Worm (Caenorhabditis elegans): ENCODE measurements around the gene T24D5.4.

The T24D5.4 gene

DNA sequence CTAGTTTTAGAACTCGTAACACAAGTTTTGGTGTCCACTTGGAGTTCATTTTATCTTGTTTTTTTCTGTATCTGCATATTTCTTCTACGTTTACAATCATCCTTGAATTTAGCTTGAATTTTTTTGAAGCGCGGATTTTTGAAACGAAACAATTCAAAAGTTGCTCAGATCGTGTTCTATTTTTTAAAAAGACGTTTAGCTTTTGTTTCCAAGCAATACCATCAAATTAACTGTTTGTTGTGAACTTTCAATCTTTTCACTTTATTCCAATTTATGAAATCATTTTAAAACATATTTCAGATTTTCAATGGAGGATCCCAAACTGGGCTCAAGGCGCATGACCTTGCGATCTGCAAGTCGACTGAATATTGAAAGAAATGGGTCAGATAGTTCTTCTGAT lies 22.2 kb downstream of the T24D5.4 start, which contains the start of gene R09A8.2:
Gene R09A8.2, plus strand, starts transcription at position 301 of the 400 bp plus-strand sequence.
- TF ChIP-seq F49E8.2 (tag; optimal IDR thresholded peaks at IDR 0.05; ENCODE audit: insufficient read depth) (no peak), F10E7.11 (tag; optimal IDR thresholded peaks at IDR 0.05) (no peak), attf-3 (GFP tag; conservative IDR thresholded peaks at IDR 0.05) (no peak), repo-1 (tag; optimal IDR thresholded peaks at IDR 0.05) (no peak), Y56A3A.18 (GFP tag; IDR thresholded peaks at IDR 0.05) (no peak), rpc-1 (optimal IDR thresholded peaks at IDR 0.05) (no peak), rpc-1 (tag; optimal IDR thresholded peaks at IDR 0.05) (no peak), F33H1.4 (GFP tag; IDR thresholded peaks at IDR 0.05) (no peak), tlf-1 (GFP tag; optimal IDR thresholded peaks at IDR 0.05) (no peak), lag-1 (GFP tag; IDR thresholded peaks at IDR 0.05) (no peak), lir-1 (GFP tag; conservative IDR thresholded peaks at IDR 0.05) (no peak), lin-54 (GFP tag; optimal IDR thresholded peaks at IDR 0.05) (no peak), ets-4 (GFP tag; optimal IDR thresholded peaks at IDR 0.05) (no peak), F37B4.10 (GFP tag; IDR thresholded peaks at IDR 0.05) (no peak), fkh-3 (tag; optimal IDR thresholded peaks at IDR 0.05) (no peak)

ce11 chrX:12620310-12620709 lies 23.3 kb downstream of the T24D5.4 start:
- TF ChIP-seq ztf-26 (tag; optimal IDR thresholded peaks at IDR 0.05) (no peak), somi-1 (GFP tag; optimal IDR thresholded peaks at IDR 0.05) (no peak), dpff-1 (tag; optimal IDR thresholded peaks at IDR 0.05) (no peak), madf-6 (GFP tag; IDR thresholded peaks at IDR 0.05) (no peak), F22D6.2 (tag; optimal IDR thresholded peaks at IDR 0.05) (no peak), ceh-40 (GFP tag; IDR thresholded peaks at IDR 0.05) (no peak), him-1 (tag; optimal IDR thresholded peaks at IDR 0.05) (no peak), fkh-3 (tag; optimal IDR thresholded peaks at IDR 0.05) (no peak), rec-8 (tag; optimal IDR thresholded peaks at IDR 0.05) (no peak), egl-44 (GFP tag; IDR thresholded peaks at IDR 0.05) (no peak), tlf-1 (GFP tag; optimal IDR thresholded peaks at IDR 0.05) (no peak), F52B5.7 (tag; optimal IDR thresholded peaks at IDR 0.05) (no peak), nhr-90 (tag; optimal IDR thresholded peaks at IDR 0.05) (no peak)

DNA sequence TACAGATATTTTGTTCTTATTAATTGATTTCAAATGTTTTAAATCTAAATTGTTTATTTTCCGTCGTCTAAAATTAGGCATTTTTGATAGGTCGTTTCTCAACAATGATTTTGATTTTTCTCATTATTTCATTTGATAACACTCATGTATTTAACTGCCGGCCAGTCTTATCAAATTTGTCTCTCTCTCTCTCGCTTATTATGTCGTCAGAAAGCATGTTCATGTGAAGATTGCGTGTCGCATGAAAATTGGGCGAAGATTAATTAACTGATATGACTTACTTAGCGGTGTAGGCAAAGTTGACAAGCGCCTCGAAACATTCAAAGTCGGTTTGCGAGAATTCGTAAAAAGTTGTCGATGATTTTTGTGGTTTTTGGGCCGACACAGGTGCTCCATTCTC lies 30.8 kb downstream of the T24D5.4 start:
- TF ChIP-seq egl-44 (GFP tag; IDR thresholded peaks at IDR 0.05), result no peak
- TF ChIP-seq nhr-80 (tag; optimal IDR thresholded peaks at IDR 0.05), result peak; percentile 77
- TF ChIP-seq chd-7 (tag; optimal IDR thresholded peaks at IDR 0.05), result no peak
- 0 out of 2 replicates have a peak, but pooled peaks have one; percentile 27 for TF ChIP-seq nfyb-1 (GFP tag; IDR thresholded peaks at IDR 0.05)
- no peak for TF ChIP-seq rec-8 (tag; optimal IDR thresholded peaks at IDR 0.05)
- no peak for TF ChIP-seq egrh-3 (GFP tag; IDR thresholded peaks at IDR 0.05)
- no peak for TF ChIP-seq Y95B8A.8 (GFP tag; IDR thresholded peaks at IDR 0.05)
- no peak for TF ChIP-seq unc-62 (GFP tag; optimal IDR thresholded peaks at IDR 0.05)
- TF ChIP-seq lsl-1 (GFP tag; optimal IDR thresholded peaks at IDR 0.05), result no peak
- TF ChIP-seq tbp1 (GFP tag; optimal IDR thresholded peaks at IDR 0.05), result peak; percentile 18

ce11 chrX:12629257-12629656 lies 32.3 kb downstream of the T24D5.4 start:
- TF ChIP-seq gei-17 (GFP tag; optimal IDR thresholded peaks at IDR 0.05), result no peak
- no peak for TF ChIP-seq dpff-1 (tag; optimal IDR thresholded peaks at IDR 0.05)
- TF ChIP-seq sea-2 (GFP tag; IDR thresholded peaks at IDR 0.05), result no peak
- TF ChIP-seq cebp-1 (GFP tag; IDR thresholded peaks at IDR 0.05), result no peak
- TF ChIP-seq cebp-1 (tag; optimal IDR thresholded peaks at IDR 0.05), result peak; percentile 47
- peak; percentile 59; the same call in 1 of the 2 replicates for TF ChIP-seq dox-1 (GFP tag; IDR thresholded peaks at IDR 0.05)
- TF ChIP-seq snpc-4 (GFP tag; optimal IDR thresholded peaks at IDR 0.05), result no peak
- no peak for TF ChIP-seq snpc-4 (tag; optimal IDR thresholded peaks at IDR 0.05)
- no peak for TF ChIP-seq C17E4.6 (GFP tag; IDR thresholded peaks at IDR 0.05)
- no peak for TF ChIP-seq F33H1.4 (GFP tag; IDR thresholded peaks at IDR 0.05)
- no peak for TF ChIP-seq lin-35 (GFP tag; optimal IDR thresholded peaks at IDR 0.05)
- TF ChIP-seq rpc-1 (optimal IDR thresholded peaks at IDR 0.05), result no peak
- TF ChIP-seq rpc-1 (tag; optimal IDR thresholded peaks at IDR 0.05), result no peak
- TF ChIP-seq zfh-2 (GFP tag; conservative IDR thresholded peaks at IDR 0.05), result peak; percentile 64
- TF ChIP-seq tlf-1 (GFP tag; optimal IDR thresholded peaks at IDR 0.05), result no peak
- 0 out of 2 replicates have a peak, but pooled peaks have one; percentile 29 for TF ChIP-seq lin-26 (GFP tag; IDR thresholded peaks at IDR 0.05)
- no peak for TF ChIP-seq lag-1 (GFP tag; IDR thresholded peaks at IDR 0.05)
- TF ChIP-seq nhr-120 (GFP tag; IDR thresholded peaks at IDR 0.05), result no peak
- TF ChIP-seq lsl-1 (GFP tag; optimal IDR thresholded peaks at IDR 0.05), result no peak
